Worm (Caenorhabditis elegans): ENCODE data around the gene T04F3.1.

DNA sequence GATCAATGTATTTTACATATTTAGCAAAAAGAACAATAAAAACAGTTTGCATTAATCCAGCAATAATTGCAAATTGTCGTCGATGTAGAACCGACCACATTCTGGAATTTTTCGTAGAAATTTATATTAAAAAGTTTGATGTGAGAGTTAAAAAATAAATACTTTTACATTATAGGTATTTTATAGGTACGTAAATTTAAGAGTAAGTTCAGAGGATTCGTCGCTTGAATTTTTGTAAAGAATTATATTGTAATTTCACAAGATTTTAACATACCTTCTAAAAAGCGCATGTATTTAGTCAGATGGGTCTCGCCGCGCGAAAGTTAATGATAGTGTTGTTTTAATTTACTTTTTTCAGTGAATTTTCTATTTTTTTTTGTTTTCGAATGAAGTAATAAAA, 9.8 kb upstream of the T04F3.1 start, which contains the start of gene rhr-2:
- TF ChIP-seq lin-39 (tag; optimal IDR thresholded peaks at IDR 0.05), result no peak
- no peak for TF ChIP-seq lin-15B (tag; optimal IDR thresholded peaks at IDR 0.05)
- no peak for TF ChIP-seq mdl-1 (tag; optimal IDR thresholded peaks at IDR 0.05)
